Worm (Caenorhabditis elegans) whole organism, early embryonic: Measurements from ENCODE around the gene idpp-8.

Experiments
- B0310.2 ChIP-seq: sonication (generic microtip); optimal IDR thresholded peaks from 2 replicates; lab custom pipeline; 2016; ENCODE audit warnings: mild to moderate bottlenecking, missing genetic modification characterization, missing compliant biosample characterization
- F13C5.2 ChIP-seq: sonication (generic microtip); optimal IDR thresholded peaks from 2 replicates; lab custom pipeline; 2017; ENCODE audit warnings: mild to moderate bottlenecking, missing genetic modification characterization, inconsistent platforms, missing compliant biosample characterization
- aly-1 ChIP-seq: sonication (generic microtip); optimal IDR thresholded peaks from 2 replicates; lab custom pipeline; 2016; ENCODE audit warnings: missing genetic modification characterization, missing compliant biosample characterization
- ama-1 ChIP-seq: fragments of 150-350 bp; optimal IDR thresholded peaks from 2 replicates; lab custom pipeline; 2014
- ceh-13 ChIP-seq: fragments of 200-800 bp; sonication (Bioruptor generic); optimal IDR thresholded peaks from 2 replicates; lab custom pipeline; 2018; ENCODE audit warnings: mild to moderate bottlenecking, missing genetic modification characterization, missing compliant biosample characterization
- ceh-36 ChIP-seq: sonication (generic microtip); optimal IDR thresholded peaks from 2 replicates; lab custom pipeline; 2016; ENCODE audit warnings: missing genetic modification characterization, inconsistent platforms, missing compliant biosample characterization
- ets-7 ChIP-seq: sonication (generic microtip); optimal IDR thresholded peaks from 2 replicates; lab custom pipeline; 2016; ENCODE audit warnings: missing genotype, missing genetic modification characterization, missing compliant biosample characterization
- flt-1 ChIP-seq: fragments of 200-800 bp; sonication (Bioruptor generic); IDR thresholded peaks from 2 replicates; pipeline ENCODE4 v1.3.6; 2022; ENCODE audit warnings: missing genetic modification characterization, missing compliant biosample characterization
- hmbx-1 ChIP-seq: sonication (generic microtip); optimal IDR thresholded peaks from 2 replicates; lab custom pipeline; 2016; ENCODE audit warnings: mild to moderate bottlenecking, missing genetic modification characterization, missing compliant biosample characterization
- hmg-4 ChIP-seq: fragments of 200-800 bp; sonication (Bioruptor generic); optimal IDR thresholded peaks from 2 replicates; lab custom pipeline; 2018; ENCODE audit warnings: mild to moderate bottlenecking, missing genetic modification characterization, missing compliant biosample characterization
- hnd-1 ChIP-seq: sonication (generic microtip); optimal IDR thresholded peaks from 2 replicates; lab custom pipeline; 2016; ENCODE audit warnings: missing genetic modification characterization, missing compliant biosample characterization
- pes-1 ChIP-seq: fragments of 200-800 bp; sonication (Bioruptor generic); IDR thresholded peaks from 2 replicates; pipeline ENCODE4 v1.3.6; 2022; ENCODE audit warnings: missing genetic modification reagents, missing genetic modification characterization, missing compliant biosample characterization
- scrt-1 ChIP-seq: fragments of 200-800 bp; sonication (Bioruptor generic); IDR thresholded peaks from 2 replicates; pipeline ENCODE4 v1.3.6; 2022; ENCODE audit warnings: missing genetic modification characterization, missing compliant biosample characterization
- sea-1 ChIP-seq: fragments of 200-800 bp; sonication (Bioruptor generic); conservative IDR thresholded peaks from 2 replicates; pipeline ENCODE4 v1.3.6; 2022; ENCODE audit warnings: missing genetic modification characterization, missing compliant biosample characterization
- tbx-11 ChIP-seq: fragments of 200-800 bp; sonication (Bioruptor generic); IDR thresholded peaks from 2 replicates; pipeline ENCODE4 v1.3.6; 2022; ENCODE audit warnings: missing genetic modification characterization, missing compliant biosample characterization
- tbx-37 ChIP-seq: fragments of 200-800 bp; sonication (Bioruptor generic); conservative IDR thresholded peaks from 2 replicates; pipeline ENCODE4 v1.3.6; 2022; ENCODE audit warnings: missing genetic modification reagents, missing genetic modification characterization, missing compliant biosample characterization
- tra-4 ChIP-seq: sonication (generic microtip); optimal IDR thresholded peaks from 2 replicates; lab custom pipeline; 2017; ENCODE audit warnings: missing genetic modification characterization, missing compliant biosample characterization

Gene idpp-8

ce11 chrII:10350487-10350886 is 35.1 kb downstream of the idpp-8 start, which contains the start of gene C07E3.9:
TSS of gene C07E3.9 (plus strand) at chrII:10350756.
- TF ChIP-seq hnd-1, result no peak
- no peak for TF ChIP-seq ceh-13 (GFP tag; lab: Kevin White, UChicago)
- no peak for TF ChIP-seq tra-4 (tag; lab: Kevin White, UChicago)
- no peak for TF ChIP-seq sea-1
- no peak for TF ChIP-seq ceh-36 (tag; lab: Kevin White, UChicago)
- TF ChIP-seq flt-1 (GFP tag; lab: Robert Waterston, UW), result no peak
- TF ChIP-seq scrt-1 (GFP tag; lab: Robert Waterston, UW), result no peak
- TF ChIP-seq pes-1 (GFP tag; lab: Robert Waterston, UW), result no peak
- no peak for TF ChIP-seq aly-1
- no peak for TF ChIP-seq ama-1 (lab: Kevin White, UChicago)
- no peak for TF ChIP-seq ets-7 (tag; lab: Kevin White, UChicago)
- TF ChIP-seq hmg-4 (GFP tag; lab: Kevin White, UChicago), result no peak
- no peak for TF ChIP-seq tbx-37
- TF ChIP-seq hmbx-1, result no peak
- no peak for TF ChIP-seq tbx-11 (GFP tag; lab: Robert Waterston, UW)
- no peak for TF ChIP-seq B0310.2 (tag; lab: Kevin White, UChicago)
- TF ChIP-seq F13C5.2 (tag; lab: Kevin White, UChicago), result no peak

- TF ChIP-seq ets-7 (tag; lab: Kevin White, UChicago), result no peak
These were observed 36.6 kb downstream of the idpp-8 start, which contains the start of gene C07E3.8 for ce11 chrII:10351963-10352362. TSS of gene C07E3.8 (plus strand) at chrII:10352263.

- no peak for TF ChIP-seq aly-1
- no peak for TF ChIP-seq sea-1
- no peak for TF ChIP-seq pes-1 (GFP tag; lab: Robert Waterston, UW)
- no peak for TF ChIP-seq tbx-37
- no peak for TF ChIP-seq ceh-13 (GFP tag; lab: Kevin White, UChicago)
- TF ChIP-seq hmbx-1, result no peak
- TF ChIP-seq F13C5.2 (tag; lab: Kevin White, UChicago), result no peak
- no peak for TF ChIP-seq hmg-4 (GFP tag; lab: Kevin White, UChicago)
- TF ChIP-seq hnd-1, result no peak
- no peak for TF ChIP-seq flt-1 (GFP tag; lab: Robert Waterston, UW)
- no peak for TF ChIP-seq tbx-11 (GFP tag; lab: Robert Waterston, UW)
- TF ChIP-seq scrt-1 (GFP tag; lab: Robert Waterston, UW), result no peak
- TF ChIP-seq tra-4 (tag; lab: Kevin White, UChicago), result no peak
- no peak for TF ChIP-seq ets-7 (tag; lab: Kevin White, UChicago)
- TF ChIP-seq ama-1 (lab: Kevin White, UChicago), result no peak
- TF ChIP-seq ceh-36 (tag; lab: Kevin White, UChicago), result no peak
- TF ChIP-seq B0310.2 (tag; lab: Kevin White, UChicago), result no peak
These were observed 42.2 kb downstream of the idpp-8 start, which contains the start of gene C07E3.3 for ce11 chrII:10357468-10358007. TSS of gene C07E3.3 (minus strand) at chrII:10357518.

ce11 chrII:10360487-10360886 is 45.1 kb downstream of the idpp-8 start, which contains the start of gene C07E3.4:
TSS of gene C07E3.4 (plus strand) at chrII:10360787.
- TF ChIP-seq B0310.2 (tag; lab: Kevin White, UChicago) (no peak), flt-1 (GFP tag; lab: Robert Waterston, UW) (no peak)

ce11 chrII:10367202-10367601 is 51.9 kb downstream of the idpp-8 start, which contains the start of gene ceh-57:
TSS of gene ceh-57 (minus strand) at chrII:10367296.
- no peak for TF ChIP-seq aly-1
- TF ChIP-seq ama-1 (lab: Kevin White, UChicago), result peak; percentile 65

- TF ChIP-seq tbx-37, result no peak
- no peak for TF ChIP-seq aly-1
- no peak for TF ChIP-seq scrt-1 (GFP tag; lab: Robert Waterston, UW)
- no peak for TF ChIP-seq tra-4 (tag; lab: Kevin White, UChicago)
- TF ChIP-seq F13C5.2 (tag; lab: Kevin White, UChicago), result no peak
- TF ChIP-seq B0310.2 (tag; lab: Kevin White, UChicago), result no peak
- TF ChIP-seq ceh-36 (tag; lab: Kevin White, UChicago), result no peak
- TF ChIP-seq ceh-13 (GFP tag; lab: Kevin White, UChicago), result no peak
- no peak for TF ChIP-seq flt-1 (GFP tag; lab: Robert Waterston, UW)
- TF ChIP-seq pes-1 (GFP tag; lab: Robert Waterston, UW), result no peak
- no peak for TF ChIP-seq tbx-11 (GFP tag; lab: Robert Waterston, UW)
- TF ChIP-seq ama-1 (lab: Kevin White, UChicago), result no peak
These were observed 54.2 kb downstream of the idpp-8 start, which contains the start of gene ceh-58 for ce11 chrII:10369547-10370028. TSS of gene ceh-58 (minus strand) at chrII:10369597.
